Worm (Caenorhabditis elegans): Measurements from ENCODE around the gene R07B1.7.

The R07B1.7 gene

ce11 chrX:9846975-9847374, 21.9 kb upstream of the R07B1.7 start, which contains the start of gene vab-15:
Gene vab-15 (plus strand): TSS chrX:9847275.
- no peak for TF ChIP-seq ceh-28 (tag; optimal IDR thresholded peaks at IDR 0.05)
- TF ChIP-seq zag-1 (tag; optimal IDR thresholded peaks at IDR 0.05), result no peak
- no peak for TF ChIP-seq R02D3.7 (tag; optimal IDR thresholded peaks at IDR 0.05)
- no peak for TF ChIP-seq nhr-25 (tag; optimal IDR thresholded peaks at IDR 0.05)
- TF ChIP-seq sea-2 (GFP tag; optimal IDR thresholded peaks at IDR 0.05), result no peak
- no peak for TF ChIP-seq fkh-2 (tag; optimal IDR thresholded peaks at IDR 0.05)
- no peak for TF ChIP-seq ceh-9 (tag; optimal IDR thresholded peaks at IDR 0.05)
- TF ChIP-seq skn-1 (tag; optimal IDR thresholded peaks at IDR 0.05), result no peak
- TF ChIP-seq nhr-237 (tag; optimal IDR thresholded peaks at IDR 0.05), result no peak
- no peak for TF ChIP-seq ztf-11 (tag; optimal IDR thresholded peaks at IDR 0.05)
- TF ChIP-seq nhr-12 (tag; optimal IDR thresholded peaks at IDR 0.05), result no peak
- no peak for TF ChIP-seq ZK546.5 (tag; optimal IDR thresholded peaks at IDR 0.05)
- TF ChIP-seq ama-1 (optimal IDR thresholded peaks at IDR 0.05), result no peak
- TF ChIP-seq elt-2 (tag; optimal IDR thresholded peaks at IDR 0.05), result no peak
- TF ChIP-seq lin-39 (tag; optimal IDR thresholded peaks at IDR 0.05), result no peak

ce11 chrX:9848214-9848789, 20.6 kb upstream of the R07B1.7 start:
- no peak for TF ChIP-seq tbx-2 (tag; optimal IDR thresholded peaks at IDR 0.05)
- TF ChIP-seq elt-3 (tag; optimal IDR thresholded peaks at IDR 0.05), result no peak
- TF ChIP-seq nhr-12 (tag; optimal IDR thresholded peaks at IDR 0.05), result no peak
- no peak for TF ChIP-seq nhr-23 (tag; optimal IDR thresholded peaks at IDR 0.05)
- no peak for TF ChIP-seq ztf-4 (tag; optimal IDR thresholded peaks at IDR 0.05)
- no peak for TF ChIP-seq fos-1 (tag; optimal IDR thresholded peaks at IDR 0.05)
- TF ChIP-seq aly-2 (tag; optimal IDR thresholded peaks at IDR 0.05), result no peak
- no peak for TF ChIP-seq skn-1 (tag; optimal IDR thresholded peaks at IDR 0.05)
- no peak for TF ChIP-seq nhr-76 (tag; optimal IDR thresholded peaks at IDR 0.05)
- no peak for TF ChIP-seq nhr-11 (tag; optimal IDR thresholded peaks at IDR 0.05)
- no peak for TF ChIP-seq pqm-1 (tag; optimal IDR thresholded peaks at IDR 0.05)
- TF ChIP-seq elt-1 (tag; optimal IDR thresholded peaks at IDR 0.05), result no peak
- TF ChIP-seq nhr-28 (tag; optimal IDR thresholded peaks at IDR 0.05), result no peak
- TF ChIP-seq ceh-9 (tag; optimal IDR thresholded peaks at IDR 0.05), result no peak
- no peak for TF ChIP-seq hmg-11 (tag; optimal IDR thresholded peaks at IDR 0.05)
- TF ChIP-seq zag-1 (tag; optimal IDR thresholded peaks at IDR 0.05), result no peak

ce11 chrX:9850258-9850657, 18.7 kb upstream of the R07B1.7 start, which contains the start of gene lec-8:
Gene lec-8 (plus strand): TSS chrX:9850571.
- no peak for TF ChIP-seq mml-1 (tag; optimal IDR thresholded peaks at IDR 0.05)
- TF ChIP-seq ztf-4 (tag; optimal IDR thresholded peaks at IDR 0.05), result no peak
- no peak for TF ChIP-seq ceh-9 (tag; optimal IDR thresholded peaks at IDR 0.05)
- no peak for TF ChIP-seq R02D3.7 (tag; optimal IDR thresholded peaks at IDR 0.05)
- no peak for TF ChIP-seq fos-1 (tag; optimal IDR thresholded peaks at IDR 0.05)
- no peak for TF ChIP-seq nhr-12 (tag; optimal IDR thresholded peaks at IDR 0.05)
- TF ChIP-seq fkh-2 (tag; optimal IDR thresholded peaks at IDR 0.05), result no peak
- no peak for TF ChIP-seq egl-5 (tag; optimal IDR thresholded peaks at IDR 0.05)
- peak; percentile 89 for TF ChIP-seq elt-2 (tag; optimal IDR thresholded peaks at IDR 0.05)
- no peak for TF ChIP-seq ceh-16 (tag; optimal IDR thresholded peaks at IDR 0.05)
- TF ChIP-seq jun-1 (tag; optimal IDR thresholded peaks at IDR 0.05), result peak; percentile 60

- peak; percentile 98 for TF ChIP-seq pha-4 (tag; optimal IDR thresholded peaks at IDR 0.05)
- TF ChIP-seq jun-1 (tag; optimal IDR thresholded peaks at IDR 0.05), result peak; percentile 9
- no peak for TF ChIP-seq ama-1 (optimal IDR thresholded peaks at IDR 0.05)
- peak; percentile 53 for TF ChIP-seq elt-2 (tag; optimal IDR thresholded peaks at IDR 0.05)
- peak; percentile 53 for TF ChIP-seq pqm-1 (tag; optimal IDR thresholded peaks at IDR 0.05)
- no peak for TF ChIP-seq nhr-28 (tag; optimal IDR thresholded peaks at IDR 0.05)
Measured at ce11 chrX:9851745-9852330, 17.1 kb upstream of the R07B1.7 start, which contains the start of gene lec-7. Gene lec-7 (plus strand): TSS chrX:9852041.

ce11 chrX:9856618-9857017, 12.3 kb upstream of the R07B1.7 start, which contains the start of gene R07B1.11:
Gene R07B1.11 (plus strand): TSS chrX:9856918.
- no peak for TF ChIP-seq nhr-43 (tag; optimal IDR thresholded peaks at IDR 0.05; ENCODE audit: poor library complexity, severe bottlenecking)
- no peak for TF ChIP-seq ama-1 (optimal IDR thresholded peaks at IDR 0.05)
- no peak for TF ChIP-seq ztf-4 (tag; optimal IDR thresholded peaks at IDR 0.05)
